Fruit fly (Drosophila melanogaster): ENCODE measurements around the gene HipHop.

Gene HipHop

dm6 chr3L:18819262-18819886 is 1.6 kb upstream of the HipHop start:
- TF ChIP-seq dl (GFP tag; optimal IDR thresholded peaks at IDR 0.05; ENCODE audit: insufficient read depth in 1 of 2, partially characterized antibody in 2 of 2) (no peak), psq (GFP tag; optimal IDR thresholded peaks at IDR 0.05) (peak; percentile 53), Vsx2 (GFP tag; optimal IDR thresholded peaks at IDR 0.05; ENCODE audit: partially characterized antibody) (peak; percentile 19), jim (GFP tag; optimal IDR thresholded peaks at IDR 0.05) (peak; percentile 14)

- TF ChIP-seq Hr78 (GFP tag; optimal IDR thresholded peaks at IDR 0.05) (no peak), Myc (optimal IDR thresholded peaks at IDR 0.05) (no peak), brk (GFP tag; optimal IDR thresholded peaks at IDR 0.05) (peak; percentile 24), tai (GFP tag; optimal IDR thresholded peaks at IDR 0.05) (no peak), dl (GFP tag; optimal IDR thresholded peaks at IDR 0.05; ENCODE audit: insufficient read depth in 1 of 2, partially characterized antibody in 2 of 2) (no peak), pan (optimal IDR thresholded peaks at IDR 0.05) (no peak), h (GFP tag; optimal IDR thresholded peaks at IDR 0.05) (no peak), sage (GFP tag; optimal IDR thresholded peaks at IDR 0.05) (no peak), usp (GFP tag; optimal IDR thresholded peaks at IDR 0.05) (no peak), Abd-B (GFP tag; optimal IDR thresholded peaks at IDR 0.05) (no peak), dsf (GFP tag; optimal IDR thresholded peaks at IDR 0.05; ENCODE audit: borderline replicate concordance) (no peak), Sp1 (GFP tag; optimal IDR thresholded peaks at IDR 0.05) (peak; percentile 19), Hr83 (GFP tag; optimal IDR thresholded peaks at IDR 0.05; ENCODE audit: poor library complexity, severe bottlenecking) (no peak), N (GFP tag; optimal IDR thresholded peaks at IDR 0.05) (no peak), Mio (GFP tag; optimal IDR thresholded peaks at IDR 0.05) (no peak), Rel (GFP tag; optimal IDR thresholded peaks at IDR 0.05) (no peak), Rel (tag; optimal IDR thresholded peaks at IDR 0.05) (peak; percentile 43), Jra (GFP tag; optimal IDR thresholded peaks at IDR 0.05) (no peak), Dif (GFP tag; optimal IDR thresholded peaks at IDR 0.05; ENCODE audit: partially characterized antibody) (peak; percentile 0), OdsH (GFP tag; optimal IDR thresholded peaks at IDR 0.05) (peak; percentile 13), CrebA (GFP tag; optimal IDR thresholded peaks at IDR 0.05; ENCODE audit: borderline replicate concordance) (peak; percentile 64), woc (GFP tag; optimal IDR thresholded peaks at IDR 0.05) (no peak), Dfd (GFP tag; optimal IDR thresholded peaks at IDR 0.05) (peak; percentile 21), CG32264 (GFP tag; optimal IDR thresholded peaks at IDR 0.05) (no peak), rgr (GFP tag; optimal IDR thresholded peaks at IDR 0.05) (no peak), lola (GFP tag; optimal IDR thresholded peaks at IDR 0.05) (no peak), CG9705 (GFP tag; optimal IDR thresholded peaks at IDR 0.05) (no peak), HLH106 (tag; optimal IDR thresholded peaks at IDR 0.05) (no peak), br (GFP tag; optimal IDR thresholded peaks at IDR 0.05) (peak; percentile 30), foxo (GFP tag; optimal IDR thresholded peaks at IDR 0.05) (no peak), Vsx2 (GFP tag; optimal IDR thresholded peaks at IDR 0.05; ENCODE audit: partially characterized antibody) (no peak), jim (GFP tag; optimal IDR thresholded peaks at IDR 0.05) (peak; percentile 45), GATAd (GFP tag; optimal IDR thresholded peaks at IDR 0.05) (no peak), dmrt93B (GFP tag; optimal IDR thresholded peaks at IDR 0.05) (no peak), psq (GFP tag; optimal IDR thresholded peaks at IDR 0.05) (peak; percentile 57), sv (GFP tag; optimal IDR thresholded peaks at IDR 0.05) (no peak), ey (GFP tag; optimal IDR thresholded peaks at IDR 0.05) (no peak), Hnf4 (GFP tag; optimal IDR thresholded peaks at IDR 0.05) (no peak), fru (GFP tag; optimal IDR thresholded peaks at IDR 0.05) (peak; percentile 23)
These were observed 909 bp upstream of the HipHop start for dm6 chr3L:18819887-18820637.

Measured in whole organism, wandering third instar larva.